Worm (Caenorhabditis elegans) whole organism, young adult: ENCODE data around the gene C53B7.6.

ENCODE experiments used
- B0261.1 ChIP-seq: sonication (generic microtip); optimal IDR thresholded peaks from 2 replicates; lab custom pipeline; 2016; ENCODE audit warnings: mild to moderate bottlenecking, missing genetic modification characterization, moderate library complexity, missing compliant biosample characterization
- D2030.7 ChIP-seq: fragments of 200-800 bp; sonication (Bioruptor generic); IDR thresholded peaks from 2 replicates; pipeline ENCODE4 v1.3.6; 2022; ENCODE audit warnings: missing genetic modification reagents, missing genetic modification characterization, missing compliant biosample characterization
- ama-1 ChIP-seq, 3 experiments: fragments of 150-350 bp in 1 of 3; sonication (generic microtip) in 2 of 3; optimal IDR thresholded peaks; 2 replicates each; lab custom pipeline; 2014 to 2018; ENCODE audit warnings: missing biosample characterization in 2 of 3, missing genetic modification characterization in 2 of 3, missing genetic modification reagents in 2 of 3
- dpff-1 ChIP-seq: sonication (generic microtip); optimal IDR thresholded peaks from 2 replicates; lab custom pipeline; 2017; ENCODE audit warnings: mild to moderate bottlenecking, missing genetic modification characterization, missing compliant biosample characterization
- fkh-3 ChIP-seq: sonication (generic microtip); optimal IDR thresholded peaks from 2 replicates; lab custom pipeline; 2016; ENCODE audit warnings: mild to moderate bottlenecking, missing genetic modification characterization, missing compliant biosample characterization
- madf-3 ChIP-seq: fragments of 200-800 bp; sonication (Bioruptor generic); IDR thresholded peaks from 2 replicates; pipeline ENCODE4 v1.3.6; 2022; ENCODE audit warnings: missing genetic modification reagents, missing genetic modification characterization, missing compliant biosample characterization
- madf-6 ChIP-seq: fragments of 200-800 bp; sonication (Bioruptor generic); IDR thresholded peaks from 2 replicates; pipeline ENCODE4 v1.3.6; 2022; ENCODE audit warnings: missing genetic modification reagents, missing genetic modification characterization, missing compliant biosample characterization
- pha-4 ChIP-seq: fragments of 150-350 bp; sonication (generic microtip); optimal IDR thresholded peaks from 2 replicates; lab custom pipeline; 2014; ENCODE audit warnings: missing biosample characterization, missing genetic modification reagents, missing genetic modification characterization
- rec-8 ChIP-seq, 2 experiments: sonication (generic microtip); optimal IDR thresholded peaks; 2 replicates each; lab custom pipeline; 2016; ENCODE audit warnings: mild to moderate bottlenecking in 2 of 2, missing genetic modification characterization in 2 of 2, missing genetic modification reagents in 2 of 2, missing genotype in 2 of 2, missing biosample characterization in 1 of 2, missing compliant biosample characterization in 1 of 2, moderate library complexity in 1 of 2
- snpc-4 ChIP-seq, 5 experiments: fragments of 150-350 bp in 1 of 5; sonication (generic microtip) in 4 of 5; optimal IDR thresholded peaks; 2 replicates each; lab custom pipeline; 2014 to 2018; ENCODE audit warnings: missing genetic modification characterization in 5 of 5, missing biosample characterization in 3 of 5, antibody characterized with exemption in 2 of 5, mild to moderate bottlenecking in 2 of 5, missing compliant biosample characterization in 2 of 5, missing genotype in 2 of 5, moderate library complexity in 2 of 5, missing genetic modification reagents in 1 of 5

- TF ChIP-seq dpff-1 (tag; lab: Kevin White, UChicago): no peak
- TF ChIP-seq ama-1 (optimal IDR thresholded peaks at IDR 0.05; lab: Kevin White, UChicago): no peak
- TF ChIP-seq ama-1 (GFP tag; optimal IDR thresholded peaks at IDR 0.05; lab: Kevin White, UChicago): no peak
- TF ChIP-seq snpc-4 (GFP tag; optimal IDR thresholded peaks at IDR 0.05; lab: Kevin White, UChicago): no peak
- TF ChIP-seq snpc-4 (tag; optimal IDR thresholded peaks at IDR 0.05; lab: Kevin White, UChicago): no peak
- TF ChIP-seq pha-4 (tag; lab: Kevin White, UChicago): no peak
- TF ChIP-seq madf-3 (GFP tag; lab: Robert Waterston, UW): no peak
- TF ChIP-seq D2030.7 (GFP tag; lab: Robert Waterston, UW): no peak
- TF ChIP-seq B0261.1 (tag; lab: Kevin White, UChicago): no peak
- TF ChIP-seq fkh-3 (tag; lab: Kevin White, UChicago): no peak
- TF ChIP-seq madf-6: no peak
- TF ChIP-seq rec-8 (tag; optimal IDR thresholded peaks at IDR 0.05; lab: Kevin White, UChicago): no peak
Observed at ce11 chrX:6913989-6914388, 45.4 kb upstream of the C53B7.6 start, which contains the start of gene nhx-4.
